Worm (Caenorhabditis elegans) whole organism, early embryonic: ENCODE results near the gene mrps-7.
A peak's percentile ranks its signal among the peaks of the same experiment; 100 is the strongest.

Source experiments
- B0310.2 ChIP-seq: sonication (generic microtip); optimal IDR thresholded peaks from 2 replicates; lab custom pipeline; 2016; ENCODE audit warnings: mild to moderate bottlenecking, missing genetic modification characterization, missing compliant biosample characterization
- F13C5.2 ChIP-seq: sonication (generic microtip); optimal IDR thresholded peaks from 2 replicates; lab custom pipeline; 2017; ENCODE audit warnings: mild to moderate bottlenecking, missing genetic modification characterization, inconsistent platforms, missing compliant biosample characterization
- aly-1 ChIP-seq: sonication (generic microtip); optimal IDR thresholded peaks from 2 replicates; lab custom pipeline; 2016; ENCODE audit warnings: missing genetic modification characterization, missing compliant biosample characterization
- ama-1 ChIP-seq: fragments of 150-350 bp; optimal IDR thresholded peaks from 2 replicates; lab custom pipeline; 2014
- ceh-13 ChIP-seq: fragments of 200-800 bp; sonication (Bioruptor generic); optimal IDR thresholded peaks from 2 replicates; lab custom pipeline; 2018; ENCODE audit warnings: mild to moderate bottlenecking, missing genetic modification characterization, missing compliant biosample characterization
- ceh-36 ChIP-seq: sonication (generic microtip); optimal IDR thresholded peaks from 2 replicates; lab custom pipeline; 2016; ENCODE audit warnings: missing genetic modification characterization, inconsistent platforms, missing compliant biosample characterization
- ets-7 ChIP-seq: sonication (generic microtip); optimal IDR thresholded peaks from 2 replicates; lab custom pipeline; 2016; ENCODE audit warnings: missing genotype, missing genetic modification characterization, missing compliant biosample characterization
- flt-1 ChIP-seq: fragments of 200-800 bp; sonication (Bioruptor generic); IDR thresholded peaks from 2 replicates; pipeline ENCODE4 v1.3.6; 2022; ENCODE audit warnings: missing genetic modification characterization, missing compliant biosample characterization
- hmbx-1 ChIP-seq: sonication (generic microtip); optimal IDR thresholded peaks from 2 replicates; lab custom pipeline; 2016; ENCODE audit warnings: mild to moderate bottlenecking, missing genetic modification characterization, missing compliant biosample characterization
- hmg-4 ChIP-seq: fragments of 200-800 bp; sonication (Bioruptor generic); optimal IDR thresholded peaks from 2 replicates; lab custom pipeline; 2018; ENCODE audit warnings: mild to moderate bottlenecking, missing genetic modification characterization, missing compliant biosample characterization
- hnd-1 ChIP-seq: sonication (generic microtip); optimal IDR thresholded peaks from 2 replicates; lab custom pipeline; 2016; ENCODE audit warnings: missing genetic modification characterization, missing compliant biosample characterization
- pes-1 ChIP-seq: fragments of 200-800 bp; sonication (Bioruptor generic); IDR thresholded peaks from 2 replicates; pipeline ENCODE4 v1.3.6; 2022; ENCODE audit warnings: missing genetic modification reagents, missing genetic modification characterization, missing compliant biosample characterization
- scrt-1 ChIP-seq: fragments of 200-800 bp; sonication (Bioruptor generic); IDR thresholded peaks from 2 replicates; pipeline ENCODE4 v1.3.6; 2022; ENCODE audit warnings: missing genetic modification characterization, missing compliant biosample characterization
- sea-1 ChIP-seq: fragments of 200-800 bp; sonication (Bioruptor generic); conservative IDR thresholded peaks from 2 replicates; pipeline ENCODE4 v1.3.6; 2022; ENCODE audit warnings: missing genetic modification characterization, missing compliant biosample characterization
- tbx-11 ChIP-seq: fragments of 200-800 bp; sonication (Bioruptor generic); IDR thresholded peaks from 2 replicates; pipeline ENCODE4 v1.3.6; 2022; ENCODE audit warnings: missing genetic modification characterization, missing compliant biosample characterization
- tbx-37 ChIP-seq: fragments of 200-800 bp; sonication (Bioruptor generic); conservative IDR thresholded peaks from 2 replicates; pipeline ENCODE4 v1.3.6; 2022; ENCODE audit warnings: missing genetic modification reagents, missing genetic modification characterization, missing compliant biosample characterization
- tra-4 ChIP-seq: sonication (generic microtip); optimal IDR thresholded peaks from 2 replicates; lab custom pipeline; 2017; ENCODE audit warnings: missing genetic modification characterization, missing compliant biosample characterization

Gene mrps-7

ce11 chrIV:14795918-14796488 is 28.5 kb upstream of the mrps-7 start, which contains the start of gene coq-3:
coq-3 (minus strand) TSS chrIV:14796324.
- no peak for TF ChIP-seq pes-1

DNA sequence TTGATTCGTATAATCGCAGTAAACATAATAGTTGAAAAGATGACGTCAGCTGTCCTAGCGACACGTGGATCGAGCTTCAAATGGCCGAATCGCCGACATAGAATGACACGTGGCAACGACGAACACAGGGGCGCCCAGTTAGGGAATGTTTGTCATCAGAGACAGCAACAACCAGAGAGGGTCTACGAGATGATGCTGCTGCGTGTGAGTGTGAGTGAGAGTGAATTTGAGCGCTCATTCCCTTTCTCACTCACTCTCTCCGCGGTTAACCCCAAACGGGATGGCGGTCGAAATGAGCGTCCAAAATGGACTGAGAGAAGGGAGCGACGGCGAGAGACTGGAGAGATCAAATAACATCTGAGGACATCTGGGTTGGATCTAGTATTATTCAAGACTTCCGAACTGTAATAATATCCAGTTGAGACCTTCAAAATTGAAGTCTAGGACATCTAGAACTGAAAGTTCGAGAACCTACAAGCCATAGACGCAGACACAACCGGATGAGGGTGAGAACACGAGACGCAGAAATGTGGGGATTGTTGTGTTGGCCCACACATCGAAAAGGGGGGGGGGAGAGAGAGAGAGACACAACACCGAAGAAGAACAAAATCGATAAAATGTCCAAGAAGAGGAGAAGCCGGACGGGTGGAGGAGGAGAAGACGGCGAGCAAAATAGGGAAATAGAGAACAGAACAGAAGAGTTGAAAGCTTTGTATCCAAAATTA is 26.5 kb upstream of the mrps-7 start:
- TF ChIP-seq hnd-1 (tag; lab: Kevin White, UChicago), result no peak
- TF ChIP-seq hmg-4 (GFP tag; lab: Kevin White, UChicago), result peak; percentile 16

DNA sequence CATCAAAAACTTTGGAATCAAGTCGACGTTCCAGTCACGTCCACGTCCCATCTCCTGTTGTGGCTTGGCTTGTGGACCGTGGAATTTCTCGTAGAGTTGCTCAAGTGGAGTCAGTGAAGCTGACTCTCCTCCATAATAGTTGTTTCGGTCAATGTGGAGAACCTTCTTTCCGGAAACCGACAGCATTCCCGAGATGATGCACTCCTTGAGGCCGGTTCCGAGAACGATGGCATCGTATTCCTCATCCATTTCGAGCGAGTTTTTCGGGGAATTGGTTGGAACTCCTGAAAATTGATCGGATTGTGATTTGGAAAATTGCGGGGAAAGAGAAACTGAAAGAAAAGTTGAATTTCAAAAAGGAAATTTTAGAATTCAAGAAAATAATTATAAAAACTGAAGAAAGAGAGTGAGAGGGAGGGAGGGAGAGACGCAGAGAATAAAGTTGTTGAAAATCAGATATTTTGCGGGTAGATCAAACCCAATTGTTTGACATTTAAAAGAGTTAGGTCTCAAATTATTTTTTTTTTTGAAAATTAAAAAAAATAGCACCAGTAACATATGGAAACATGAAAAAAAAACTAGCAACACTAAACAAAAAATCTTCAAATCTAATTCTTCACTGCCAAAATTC is 25.2 kb upstream of the mrps-7 start, which contains the start of gene gdi-1:
Gene gdi-1, minus strand, starts transcription at position 286 of the 631 bp plus-strand sequence.
- TF ChIP-seq tbx-11 (GFP tag; lab: Robert Waterston, UW) (no peak), aly-1 (tag; lab: Kevin White, UChicago) (no peak), ama-1 (lab: Kevin White, UChicago) (no peak), scrt-1 (GFP tag; lab: Robert Waterston, UW) (no peak), F13C5.2 (tag; lab: Kevin White, UChicago) (no peak), ceh-36 (tag; lab: Kevin White, UChicago) (no peak), hnd-1 (tag; lab: Kevin White, UChicago) (no peak), ceh-13 (GFP tag; lab: Kevin White, UChicago) (no peak), sea-1 (no peak), hmg-4 (GFP tag; lab: Kevin White, UChicago) (no peak), B0310.2 (tag; lab: Kevin White, UChicago) (no peak), flt-1 (GFP tag; lab: Robert Waterston, UW) (no peak), tbx-37 (GFP tag; lab: Robert Waterston, UW) (no peak), ets-7 (tag; lab: Kevin White, UChicago) (no peak), tra-4 (tag; lab: Kevin White, UChicago) (no peak), pes-1 (no peak), hmbx-1 (no peak)

DNA sequence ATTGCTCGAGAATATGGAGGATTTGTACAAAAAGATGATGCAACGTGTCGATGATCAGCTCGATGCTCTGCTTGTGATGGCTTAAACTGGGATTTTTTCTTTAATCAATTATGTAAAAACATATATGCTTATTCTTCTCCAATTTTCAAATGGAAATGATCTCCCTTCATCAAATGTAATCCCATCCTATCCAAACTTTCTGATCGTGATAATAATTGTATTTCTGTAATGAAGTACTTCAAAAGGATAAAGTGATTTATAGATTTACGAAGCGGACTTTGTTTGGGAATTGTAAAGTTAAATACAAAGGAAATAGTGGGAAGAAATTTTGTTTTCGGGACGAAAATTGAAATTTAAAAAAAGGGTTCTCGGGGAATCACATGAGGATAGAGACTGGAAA is 23.0 kb upstream of the mrps-7 start:
- TF ChIP-seq F13C5.2 (tag; lab: Kevin White, UChicago) (no peak), hnd-1 (tag; lab: Kevin White, UChicago) (no peak), tra-4 (tag; lab: Kevin White, UChicago) (no peak), ama-1 (lab: Kevin White, UChicago) (no peak), pes-1 (no peak), tbx-11 (GFP tag; lab: Robert Waterston, UW) (no peak), aly-1 (tag; lab: Kevin White, UChicago) (no peak), ets-7 (tag; lab: Kevin White, UChicago) (no peak), flt-1 (GFP tag; lab: Robert Waterston, UW) (no peak), sea-1 (no peak)

DNA sequence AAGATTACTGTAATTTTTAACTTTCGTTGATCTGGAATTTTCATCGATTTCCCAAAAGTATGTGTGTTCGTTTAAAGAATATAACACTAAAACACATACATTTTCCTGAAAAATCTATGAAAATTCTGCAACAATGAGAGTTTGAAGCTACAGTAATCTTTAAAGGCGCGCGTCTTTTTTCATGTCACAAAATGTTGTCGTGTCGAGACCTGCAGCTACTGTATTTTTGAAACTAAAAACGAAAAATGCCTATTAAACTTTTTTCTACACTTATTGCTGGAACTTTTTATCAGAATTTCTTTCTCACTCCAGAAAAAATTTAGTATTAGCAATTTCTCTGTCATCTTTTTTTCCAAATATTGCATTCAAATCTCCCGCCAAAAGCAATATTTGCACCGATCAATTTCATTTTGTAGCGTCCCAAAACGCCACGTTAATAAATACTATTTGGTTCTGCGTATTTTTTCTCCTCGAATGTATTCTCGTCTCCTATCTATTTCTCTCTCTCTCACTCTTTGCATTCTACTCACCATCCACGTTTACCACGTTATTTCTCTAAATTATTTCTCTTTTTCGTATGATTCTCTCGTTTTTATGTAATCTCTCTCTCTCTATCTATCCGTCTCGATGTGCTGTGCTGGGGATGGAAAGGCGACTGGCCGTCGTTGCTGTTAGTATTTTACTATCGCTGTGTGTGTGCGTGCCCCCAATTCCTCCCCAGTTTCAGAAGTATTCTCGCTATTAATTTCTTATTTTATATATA is 19.0 kb upstream of the mrps-7 start, which contains the start of gene melo-1:
Gene melo-1, plus strand, starts transcription at position 658 of the 763 bp plus-strand sequence.
- TF ChIP-seq hmbx-1 (no peak), ceh-36 (tag; lab: Kevin White, UChicago) (no peak), aly-1 (tag; lab: Kevin White, UChicago) (no peak), flt-1 (GFP tag; lab: Robert Waterston, UW) (no peak), hmg-4 (GFP tag; lab: Kevin White, UChicago) (no peak), B0310.2 (tag; lab: Kevin White, UChicago) (no peak), tbx-37 (GFP tag; lab: Robert Waterston, UW) (no peak), F13C5.2 (tag; lab: Kevin White, UChicago) (no peak), tra-4 (tag; lab: Kevin White, UChicago) (no peak), tbx-11 (GFP tag; lab: Robert Waterston, UW) (no peak), ets-7 (tag; lab: Kevin White, UChicago) (no peak), sea-1 (no peak), ceh-13 (GFP tag; lab: Kevin White, UChicago) (no peak), pes-1 (no peak), hnd-1 (tag; lab: Kevin White, UChicago) (no peak), ama-1 (lab: Kevin White, UChicago) (no peak), scrt-1 (GFP tag; lab: Robert Waterston, UW) (no peak)

DNA sequence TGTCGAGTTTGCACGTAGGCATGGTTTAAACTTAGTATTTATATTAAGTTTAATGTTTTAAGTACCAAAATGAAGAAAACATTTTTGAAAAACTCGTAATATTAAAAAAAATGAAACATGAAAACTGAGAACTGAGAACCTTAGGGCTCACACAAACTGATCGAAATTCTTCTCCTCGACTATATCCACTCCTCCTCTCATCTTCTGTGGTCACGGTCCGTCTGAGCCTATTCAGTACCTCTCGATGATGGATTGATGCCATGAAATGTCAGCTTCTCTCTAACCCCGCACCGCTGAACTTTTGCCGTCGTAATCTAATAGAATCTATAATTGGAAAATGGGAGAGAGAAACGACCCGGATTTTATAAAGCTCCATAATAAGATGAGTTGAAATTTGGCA is 17.0 kb upstream of the mrps-7 start, which contains the start of gene nlp-56:
Gene nlp-56, minus strand, starts transcription at position 257 of the 400 bp plus-strand sequence.
- TF ChIP-seq ama-1 (lab: Kevin White, UChicago) (no peak), hnd-1 (tag; lab: Kevin White, UChicago) (no peak), hmg-4 (GFP tag; lab: Kevin White, UChicago) (no peak), ceh-13 (GFP tag; lab: Kevin White, UChicago) (no peak), tra-4 (tag; lab: Kevin White, UChicago) (no peak), F13C5.2 (tag; lab: Kevin White, UChicago) (no peak), hmbx-1 (no peak), flt-1 (GFP tag; lab: Robert Waterston, UW) (no peak), tbx-37 (GFP tag; lab: Robert Waterston, UW) (no peak), scrt-1 (GFP tag; lab: Robert Waterston, UW) (no peak), pes-1 (no peak), tbx-11 (GFP tag; lab: Robert Waterston, UW) (no peak), aly-1 (tag; lab: Kevin White, UChicago) (no peak), ceh-36 (tag; lab: Kevin White, UChicago) (no peak), B0310.2 (tag; lab: Kevin White, UChicago) (no peak)
